Fruit fly (Drosophila melanogaster): ENCODE measurements around the gene CG14982.

DNA sequence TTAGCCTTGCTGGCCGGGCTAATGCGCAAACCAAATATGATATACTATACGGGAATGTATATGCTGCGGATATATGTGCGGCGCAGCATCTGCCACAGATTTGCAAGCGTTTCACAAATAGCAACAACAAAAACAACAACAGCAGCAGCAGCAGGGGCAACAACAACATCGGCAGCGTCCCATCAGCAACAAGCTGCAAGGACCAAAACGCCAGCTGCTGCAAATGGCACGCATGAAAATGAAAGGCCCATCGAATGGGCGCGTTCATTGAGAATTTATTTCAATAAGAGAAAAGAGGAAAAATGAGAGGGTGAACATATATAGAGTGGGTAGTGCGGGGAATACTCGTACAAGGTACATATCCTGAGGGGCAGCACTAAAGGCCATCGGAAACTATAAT is 33.9 kb downstream of the CG14982 start:
- TF ChIP-seq CG15710 (tag; optimal IDR thresholded peaks at IDR 0.05), result no peak
- no peak for TF ChIP-seq CG8159 (tag; optimal IDR thresholded peaks at IDR 0.05)
